Fruit fly (Drosophila melanogaster): Measurements from ENCODE around the gene tal-2A.

DNA sequence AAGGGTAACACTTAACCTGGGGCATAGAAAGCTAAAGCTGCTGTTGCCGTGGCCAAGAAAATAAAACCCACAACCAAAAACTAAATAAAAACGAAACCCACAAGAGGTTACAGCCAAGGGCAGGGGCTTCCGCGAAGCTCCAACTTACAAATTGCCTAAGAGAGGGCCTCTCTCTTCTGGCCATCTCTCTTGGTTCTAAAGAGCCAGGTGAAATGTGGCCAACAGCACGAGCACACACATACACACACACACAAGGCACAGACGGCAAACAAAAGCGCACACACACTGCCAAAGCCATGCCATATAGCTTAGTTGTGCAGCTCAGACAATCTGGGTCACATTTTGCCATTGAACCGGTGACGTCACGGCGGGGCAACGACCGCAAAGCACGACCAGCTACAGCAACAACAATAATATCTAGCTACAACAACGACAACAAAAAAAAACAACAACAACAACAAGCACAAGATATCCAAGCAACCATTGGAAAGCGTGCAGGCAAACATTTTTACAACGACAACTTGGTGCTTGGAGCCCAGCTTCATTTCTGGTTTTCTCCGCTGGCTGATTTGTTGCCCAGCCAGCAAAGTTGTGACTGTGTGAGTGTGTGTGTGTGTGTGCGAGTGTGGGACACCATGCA lies 16.2 kb upstream of the tal-2A start:
- TF ChIP-seq Myc (optimal IDR thresholded peaks at IDR 0.05) (no peak), ttk (optimal IDR thresholded peaks at IDR 0.05) (no peak), psq (optimal IDR thresholded peaks at IDR 0.05) (no peak), insv (optimal IDR thresholded peaks at IDR 0.05) (no peak)
